Fruit fly (Drosophila melanogaster) whole organism, pupa: ENCODE measurements around the gene pyd.

Experiments used
- CG10348 ChIP-seq: fragments of 200-800 bp; sonication (Bioruptor generic); IDR thresholded peaks from 2 replicates; pipeline ENCODE4 v1.3.6; 2022; ENCODE audit warnings: missing biosample characterization, missing genetic modification characterization
- CG13204 ChIP-seq: fragments of 200-800 bp; sonication (Bioruptor generic); optimal IDR thresholded peaks from 2 replicates; lab custom pipeline; 2018; ENCODE audit warnings: missing biosample characterization, mild to moderate bottlenecking, missing genetic modification characterization, moderate library complexity
- CG14655 ChIP-seq: fragments of 200-800 bp; sonication (Bioruptor generic); optimal IDR thresholded peaks from 3 replicates; lab custom pipeline; 2017; ENCODE audit warnings: mild to moderate bottlenecking, missing biosample characterization, missing genetic modification reagents, missing genetic modification characterization
- CG17806 ChIP-seq: fragments of 200-800 bp; sonication (Bioruptor generic); optimal IDR thresholded peaks from 2 replicates; lab custom pipeline; 2018; ENCODE audit warnings: missing biosample characterization, mild to moderate bottlenecking, missing genetic modification characterization, moderate library complexity
- CG32121 ChIP-seq: fragments of 200-800 bp; sonication (Bioruptor generic); IDR thresholded peaks from 2 replicates; pipeline ENCODE4 v1.3.6; 2022; ENCODE audit warnings: missing biosample characterization, missing genetic modification characterization
- CG34367 ChIP-seq: fragments of 200-800 bp; sonication (Bioruptor generic); optimal IDR thresholded peaks from 2 replicates; lab custom pipeline; 2018; ENCODE audit warnings: missing biosample characterization, mild to moderate bottlenecking, missing genetic modification characterization
- CG4496 ChIP-seq: fragments of 200-800 bp; sonication (Bioruptor generic); IDR thresholded peaks from 3 replicates; pipeline ENCODE4 v1.3.6; 2022; ENCODE audit warnings: missing biosample characterization, missing genetic modification characterization
- CG9948 ChIP-seq: fragments of 200-800 bp; sonication (Bioruptor generic); optimal IDR thresholded peaks from 2 replicates; lab custom pipeline; 2018; ENCODE audit warnings: missing biosample characterization, mild to moderate bottlenecking, missing genetic modification characterization, moderate library complexity
- D1 ChIP-seq: fragments of 200-800 bp; sonication (Bioruptor generic); optimal IDR thresholded peaks from 2 replicates; lab custom pipeline; 2018; ENCODE audit warnings: missing biosample characterization, mild to moderate bottlenecking, missing genetic modification characterization, moderate library complexity
- Ets98B ChIP-seq: fragments of 200-800 bp; sonication (Bioruptor generic); IDR thresholded peaks from 2 replicates; pipeline ENCODE4 v1.3.6; 2022; ENCODE audit warnings: missing biosample characterization, missing genetic modification characterization
- Pif1A ChIP-seq: fragments of 200-800 bp; sonication (Bioruptor generic); optimal IDR thresholded peaks from 3 replicates; lab custom pipeline; 2016; ENCODE audit warnings: missing biosample characterization, missing genetic modification characterization
- Pif1B ChIP-seq: fragments of 200-800 bp; sonication (Bioruptor generic); optimal IDR thresholded peaks from 3 replicates; lab custom pipeline; 2016; ENCODE audit warnings: missing biosample characterization, missing genetic modification characterization
- Snoo ChIP-seq: fragments of 200-800 bp; sonication (Bioruptor generic); optimal IDR thresholded peaks from 3 replicates; lab custom pipeline; 2017; ENCODE audit warnings: missing biosample characterization, mild to moderate bottlenecking, missing genetic modification characterization, inconsistent platforms
- fd96Ca ChIP-seq: fragments of 200-800 bp; sonication (Bioruptor generic); IDR thresholded peaks from 3 replicates; pipeline ENCODE4 v1.3.6; 2022; ENCODE audit warnings: missing biosample characterization, missing genetic modification characterization

DNA sequence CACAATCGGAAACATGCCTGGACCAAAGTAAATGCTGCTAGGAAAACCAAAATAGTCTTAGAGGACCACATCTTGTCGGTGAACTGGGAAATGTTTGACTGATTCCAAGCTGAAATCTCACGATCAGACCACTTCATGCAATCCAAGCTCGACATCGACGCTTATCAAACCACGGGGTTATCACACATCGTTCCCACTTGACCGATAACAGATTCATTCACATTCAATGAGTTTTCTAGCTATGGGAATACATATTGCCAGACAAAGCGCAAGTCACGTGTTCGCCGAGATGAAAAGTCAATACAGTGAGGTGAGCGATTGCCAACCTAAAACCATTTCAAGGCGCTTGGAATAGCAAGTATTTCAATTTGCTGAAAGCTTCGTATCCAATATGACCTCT is 122.0 kb downstream of the pyd start:
- TF ChIP-seq CG9948 (tag; lab: Kevin White, UChicago) (no peak), CG10348 (no peak), CG14655 (no peak), CG4496 (GFP tag; lab: Robert Waterston, UW) (no peak), CG32121 (GFP tag; lab: Robert Waterston, UW) (no peak), Pif1B (no peak), fd96Ca (GFP tag; lab: Robert Waterston, UW) (no peak), Snoo (tag; lab: Kevin White, UChicago) (no peak), D1 (tag; lab: Kevin White, UChicago) (no peak), Ets98B (no peak), CG13204 (GFP tag; lab: Kevin White, UChicago) (no peak), CG17806 (tag; lab: Kevin White, UChicago) (no peak), Pif1A (GFP tag; lab: Kevin White, UChicago) (no peak), CG34367 (tag; lab: Kevin White, UChicago) (no peak)
